Fruit fly (Drosophila melanogaster) whole organism, wandering third instar larva: ENCODE data around the gene Polr3I.
A peak's percentile ranks its signal among the peaks of the same experiment; 100 is the strongest.

Experiments used
- CG32264 ChIP-seq: fragments of 200-800 bp; sonication (Bioruptor generic); optimal IDR thresholded peaks from 2 replicates; lab custom pipeline; 2016; ENCODE audit warnings: missing biosample characterization, missing genetic modification characterization
- CG9705 ChIP-seq: fragments of 200-800 bp; sonication (Bioruptor generic); optimal IDR thresholded peaks from 2 replicates; lab custom pipeline; 2018; ENCODE audit warnings: missing biosample characterization, mild to moderate bottlenecking, missing genetic modification characterization
- CrebA ChIP-seq: fragments of 200-800 bp; sonication (Bioruptor generic); optimal IDR thresholded peaks from 2 replicates; lab custom pipeline; 2016; ENCODE audit warnings: missing biosample characterization, mild to moderate bottlenecking, missing genetic modification characterization, borderline replicate concordance
- Dfd ChIP-seq: fragments of >200 bp; optimal IDR thresholded peaks from 2 replicates; lab custom pipeline; 2017; ENCODE audit warnings: missing biosample characterization, missing genetic modification characterization
- Dif ChIP-seq: fragments of 200-275, 200-300 bp; sonication (Bioruptor generic); optimal IDR thresholded peaks from 2 replicates; lab custom pipeline; 2018; ENCODE audit warnings: missing biosample characterization, missing genetic modification characterization; ENCODE audit not compliant: partially characterized antibody
- GATAd ChIP-seq: sonication (Bioruptor generic); optimal IDR thresholded peaks from 2 replicates; lab custom pipeline; 2016; ENCODE audit warnings: missing biosample characterization, missing genetic modification characterization
- HLH106 ChIP-seq: fragments of 200-800 bp; optimal IDR thresholded peaks from 3 replicates; lab custom pipeline; 2019; ENCODE audit warnings: missing biosample characterization, mild to moderate bottlenecking, missing genetic modification characterization, moderate library complexity
- Hr78 ChIP-seq: fragments of >200 bp; optimal IDR thresholded peaks from 2 replicates; lab custom pipeline; 2017; ENCODE audit warnings: missing biosample characterization, missing genetic modification characterization
- Hr83 ChIP-seq: fragments of 200-300 bp; sonication (Bioruptor generic); optimal IDR thresholded peaks from 2 replicates; lab custom pipeline; 2016; ENCODE audit warnings: missing biosample characterization, mild to moderate bottlenecking, missing genetic modification characterization, moderate library complexity; ENCODE audit not compliant: poor library complexity, severe bottlenecking
- Jra ChIP-seq: sonication (Bioruptor generic); optimal IDR thresholded peaks from 2 replicates; lab custom pipeline; 2016; ENCODE audit warnings: missing biosample characterization, missing genetic modification characterization
- Mio ChIP-seq: sonication (Bioruptor generic); optimal IDR thresholded peaks from 2 replicates; lab custom pipeline; 2016; ENCODE audit warnings: missing biosample characterization, missing genetic modification characterization
- Myc ChIP-seq: fragments of >200 bp; optimal IDR thresholded peaks from 2 replicates; lab custom pipeline; 2017
- N ChIP-seq: fragments of >200 bp; optimal IDR thresholded peaks from 2 replicates; lab custom pipeline; 2018; ENCODE audit warnings: missing biosample characterization, missing external identifiers, missing genetic modification characterization
- Rel ChIP-seq, 2 experiments: fragments of 200-800 bp; sonication (Bioruptor generic) in 1 of 2; optimal IDR thresholded peaks; 2 replicates in 1 of 2; 3 replicates in 1 of 2; lab custom pipeline; 2016 to 2019; ENCODE audit warnings: mild to moderate bottlenecking in 2 of 2, missing biosample characterization in 2 of 2, missing genetic modification characterization in 2 of 2, moderate library complexity in 1 of 2
- Sp1 ChIP-seq: fragments of 200-800 bp; sonication (Bioruptor generic); optimal IDR thresholded peaks from 3 replicates; lab custom pipeline; 2019; ENCODE audit warnings: missing biosample characterization, mild to moderate bottlenecking, missing genetic modification characterization, moderate library complexity
- Vsx2 ChIP-seq: fragments of 200-300, 225-300 bp; sonication (Bioruptor generic); optimal IDR thresholded peaks from 2 replicates; lab custom pipeline; 2018; ENCODE audit warnings: missing biosample characterization, missing genetic modification characterization; ENCODE audit not compliant: partially characterized antibody
- br ChIP-seq: fragments of 200-800 bp; sonication (Bioruptor generic); optimal IDR thresholded peaks from 2 replicates; lab custom pipeline; 2016; ENCODE audit warnings: missing biosample characterization, missing genetic modification characterization
- brk ChIP-seq: fragments of 200-800 bp; sonication (Bioruptor generic); optimal IDR thresholded peaks from 2 replicates; lab custom pipeline; 2016; ENCODE audit warnings: missing biosample characterization, mild to moderate bottlenecking, missing genetic modification characterization
- dl ChIP-seq, 2 experiments: fragments of 175-275, 200-275 bp in 1 of 2; fragments of 200-275 bp in 1 of 2; sonication (Bioruptor generic); optimal IDR thresholded peaks; lab custom pipeline; 2018; ENCODE audit warnings: mild to moderate bottlenecking in 2 of 2, missing biosample characterization in 2 of 2, missing genetic modification characterization in 2 of 2, moderate library complexity in 2 of 2; ENCODE audit not compliant: partially characterized antibody in 2 of 2, insufficient read depth in 1 of 2
- dmrt93B ChIP-seq: fragments of 200-800 bp; sonication (Bioruptor generic); optimal IDR thresholded peaks from 2 replicates; lab custom pipeline; 2018; ENCODE audit warnings: missing biosample characterization, mild to moderate bottlenecking, missing genetic modification characterization
- dsf ChIP-seq: sonication (Bioruptor generic); optimal IDR thresholded peaks from 2 replicates; lab custom pipeline; 2016; ENCODE audit warnings: missing biosample characterization, missing genetic modification characterization, borderline replicate concordance
- ey ChIP-seq: fragments of 200-800 bp; sonication (Bioruptor generic); optimal IDR thresholded peaks from 2 replicates; lab custom pipeline; 2016; ENCODE audit warnings: missing biosample characterization, missing genetic modification characterization
- foxo ChIP-seq, 2 experiments: fragments of 200-800 bp; sonication (Bioruptor generic); optimal IDR thresholded peaks; 2 replicates in 1 of 2; 3 replicates in 1 of 2; lab custom pipeline; 2016 to 2017; ENCODE audit warnings: missing biosample characterization in 2 of 2, missing genetic modification characterization in 2 of 2
- fru ChIP-seq: fragments of 200-800 bp; sonication (Bioruptor generic); optimal IDR thresholded peaks from 3 replicates; lab custom pipeline; 2016; ENCODE audit warnings: missing biosample characterization, mild to moderate bottlenecking, missing genetic modification characterization
- h ChIP-seq: fragments of 200-800 bp; sonication (Bioruptor generic); optimal IDR thresholded peaks from 3 replicates; lab custom pipeline; 2016; ENCODE audit warnings: missing biosample characterization, mild to moderate bottlenecking, missing genetic modification characterization
- jim ChIP-seq: fragments of 175-275, 200-325 bp; sonication (Bioruptor generic); optimal IDR thresholded peaks from 2 replicates; lab custom pipeline; 2016; ENCODE audit warnings: missing biosample characterization, mild to moderate bottlenecking, missing genetic modification characterization
- lola ChIP-seq: fragments of >200 bp; optimal IDR thresholded peaks from 2 replicates; lab custom pipeline; 2017; ENCODE audit warnings: missing biosample characterization, missing genetic modification characterization
- pan ChIP-seq: fragments of >200 bp; optimal IDR thresholded peaks from 2 replicates; lab custom pipeline; 2017
- psq ChIP-seq: fragments of 200-800 bp; sonication (Bioruptor generic); optimal IDR thresholded peaks from 3 replicates; lab custom pipeline; 2017; ENCODE audit warnings: missing biosample characterization, mild to moderate bottlenecking, missing genetic modification characterization, moderate library complexity
- sage ChIP-seq: fragments of 200-800 bp; sonication (Bioruptor generic); optimal IDR thresholded peaks from 2 replicates; lab custom pipeline; 2016; ENCODE audit warnings: missing biosample characterization, mild to moderate bottlenecking, missing genetic modification characterization
- sv ChIP-seq: fragments of 200-800 bp; sonication (Bioruptor generic); optimal IDR thresholded peaks from 3 replicates; lab custom pipeline; 2016; ENCODE audit warnings: missing biosample characterization, missing genetic modification characterization
- usp ChIP-seq: fragments of >200 bp; optimal IDR thresholded peaks from 2 replicates; lab custom pipeline; 2017; ENCODE audit warnings: missing biosample characterization, missing genetic modification characterization
- woc ChIP-seq: sonication (Bioruptor generic); optimal IDR thresholded peaks from 2 replicates; lab custom pipeline; 2016; ENCODE audit warnings: missing biosample characterization, mild to moderate bottlenecking, missing genetic modification characterization

Gene Polr3I

dm6 chrX:16837588-16838178 is 46.7 kb upstream of the Polr3I start:
- TF ChIP-seq Rel (GFP tag; optimal IDR thresholded peaks at IDR 0.05; lab: Kevin White, UChicago) = no peak
- TF ChIP-seq Rel (tag; optimal IDR thresholded peaks at IDR 0.05; lab: Kevin White, UChicago) = peak; percentile 91
- no peak for TF ChIP-seq Sp1
- no peak for TF ChIP-seq sv (GFP tag; lab: Kevin White, UChicago)
- TF ChIP-seq lola (GFP tag; lab: Kevin White, UChicago) = no peak

- TF ChIP-seq CG9705 (GFP tag; lab: Kevin White, UChicago) (no peak), Jra (GFP tag; lab: Kevin White, UChicago) (no peak), Dfd (no peak), usp (GFP tag; lab: Kevin White, UChicago) (no peak), Rel (GFP tag; optimal IDR thresholded peaks at IDR 0.05; lab: Kevin White, UChicago) (no peak), Rel (tag; optimal IDR thresholded peaks at IDR 0.05; lab: Kevin White, UChicago) (no peak), dsf (GFP tag; lab: Kevin White, UChicago) (no peak), jim (GFP tag; lab: Kevin White, UChicago) (no peak), brk (no peak), br (GFP tag; lab: Kevin White, UChicago) (no peak), CrebA (GFP tag; lab: Kevin White, UChicago) (no peak), Myc (lab: Kevin White, UChicago) (no peak), GATAd (GFP tag; lab: Kevin White, UChicago) (no peak), Hr83 (GFP tag; lab: Kevin White, UChicago) (no peak), woc (GFP tag; lab: Kevin White, UChicago) (no peak), sage (GFP tag; lab: Kevin White, UChicago) (no peak), fru (GFP tag; lab: Kevin White, UChicago) (no peak)
- TF ChIP-seq, all 38 proteins: peak for 0
Measured at dm6 chrX:16839033-16839432, 45.3 kb upstream of the Polr3I start.

dm6 chrX:16839905-16840304 is 44.5 kb upstream of the Polr3I start:
- TF ChIP-seq foxo (GFP tag; optimal IDR thresholded peaks at IDR 0.05; lab: Kevin White, UChicago) (no peak), dl (GFP tag; optimal IDR thresholded peaks at IDR 0.05; lab: Kevin White, UChicago; ENCODE audit: insufficient read depth in 1 of 2, partially characterized antibody in 2 of 2) (peak; percentile 58 to 83), Mio (GFP tag; lab: Kevin White, UChicago) (no peak), CG32264 (GFP tag; lab: Kevin White, UChicago) (no peak), Vsx2 (GFP tag; lab: Kevin White, UChicago) (peak; percentile 82), Dif (GFP tag; lab: Kevin White, UChicago) (peak; percentile 98), lola (GFP tag; lab: Kevin White, UChicago) (no peak), usp (GFP tag; lab: Kevin White, UChicago) (no peak), Myc (lab: Kevin White, UChicago) (no peak), Hr78 (no peak), N (no peak), fru (GFP tag; lab: Kevin White, UChicago) (no peak), Sp1 (no peak)
- TF ChIP-seq, all 38 proteins: peak for 3

dm6 chrX:16844295-16844694 is 40.1 kb upstream of the Polr3I start, which contains the start of gene RSG7:
RSG7 (minus strand) TSS chrX:16844433.
- TF ChIP-seq ey (no peak), pan (lab: Kevin White, UChicago) (no peak), h (no peak), usp (GFP tag; lab: Kevin White, UChicago) (no peak), Sp1 (no peak), woc (GFP tag; lab: Kevin White, UChicago) (no peak), CG9705 (GFP tag; lab: Kevin White, UChicago) (no peak), Hr78 (no peak), HLH106 (tag; lab: Kevin White, UChicago) (no peak), Myc (lab: Kevin White, UChicago) (no peak), psq (GFP tag; lab: Kevin White, UChicago) (no peak), dmrt93B (GFP tag; lab: Kevin White, UChicago) (no peak), Hr83 (GFP tag; lab: Kevin White, UChicago) (no peak)
